Fruit fly (Drosophila melanogaster): ENCODE measurements around the gene CG31954.

dm6 chr2L:3556937-3557336, 47.0 kb upstream of the CG31954 start:
- no peak for TF ChIP-seq CG7928 (GFP tag; optimal IDR thresholded peaks at IDR 0.05)
- no peak for TF ChIP-seq CG8290 (GFP tag; optimal IDR thresholded peaks at IDR 0.05)
- no peak for TF ChIP-seq CG8290 (tag; optimal IDR thresholded peaks at IDR 0.05)
- TF ChIP-seq CG7786 (GFP tag; optimal IDR thresholded peaks at IDR 0.05) = no peak
